Worm (Caenorhabditis elegans) whole organism, midembryonic: ENCODE data around the gene clr-1.
A peak's percentile ranks its signal among the peaks of the same experiment; 100 is the strongest.

ENCODE experiments used
- T22C8.4 ChIP-seq: fragments of 200-800 bp; sonication (Bioruptor generic); IDR thresholded peaks from 2 replicates; pipeline ENCODE4 v1.3.6; 2022; ENCODE audit warnings: missing genetic modification characterization, missing compliant biosample characterization
- cog-1 ChIP-seq: sonication (generic microtip); optimal IDR thresholded peaks from 2 replicates; lab custom pipeline; 2016; ENCODE audit warnings: missing genetic modification characterization, missing compliant biosample characterization
- flt-1 ChIP-seq: fragments of 200-800 bp; sonication (Bioruptor generic); IDR thresholded peaks from 2 replicates; pipeline ENCODE4 v1.3.6; 2022; ENCODE audit warnings: missing genetic modification characterization, missing compliant biosample characterization
- klf-2 ChIP-seq: fragments of 200-800 bp; sonication (Bioruptor generic); conservative IDR thresholded peaks from 2 replicates; pipeline ENCODE4 v1.3.6; 2022; ENCODE audit warnings: missing genetic modification reagents, missing genetic modification characterization, missing compliant biosample characterization
- med-1 ChIP-seq: sonication (generic microtip); optimal IDR thresholded peaks from 2 replicates; lab custom pipeline; 2017; ENCODE audit warnings: missing genetic modification characterization, mild to moderate bottlenecking, missing compliant biosample characterization, antibody characterized with exemption, missing genetic modification reagents; ENCODE audit not compliant: insufficient read depth
- ref-1 ChIP-seq: fragments of 200-800 bp; sonication (Bioruptor generic); conservative IDR thresholded peaks from 2 replicates; pipeline ENCODE4 v1.3.6; 2022; ENCODE audit warnings: missing genetic modification reagents, missing genetic modification characterization, missing compliant biosample characterization
- tab-1 ChIP-seq: fragments of 200-800 bp; sonication (Bioruptor generic); IDR thresholded peaks from 2 replicates; pipeline ENCODE4 v1.3.6; 2022; ENCODE audit warnings: missing genetic modification characterization, missing compliant biosample characterization
- ztf-23 ChIP-seq: fragments of 200-800 bp; sonication (Bioruptor generic); IDR thresholded peaks from 2 replicates; pipeline ENCODE4 v1.3.6; 2022; ENCODE audit warnings: missing genetic modification reagents, missing genetic modification characterization, missing compliant biosample characterization
- ztf-29 ChIP-seq: fragments of 200-800 bp; sonication (Bioruptor generic); IDR thresholded peaks from 2 replicates; pipeline ENCODE4 v1.3.6; 2022; ENCODE audit warnings: missing genetic modification reagents, missing genetic modification characterization, missing compliant biosample characterization

clr-1 gene

DNA sequence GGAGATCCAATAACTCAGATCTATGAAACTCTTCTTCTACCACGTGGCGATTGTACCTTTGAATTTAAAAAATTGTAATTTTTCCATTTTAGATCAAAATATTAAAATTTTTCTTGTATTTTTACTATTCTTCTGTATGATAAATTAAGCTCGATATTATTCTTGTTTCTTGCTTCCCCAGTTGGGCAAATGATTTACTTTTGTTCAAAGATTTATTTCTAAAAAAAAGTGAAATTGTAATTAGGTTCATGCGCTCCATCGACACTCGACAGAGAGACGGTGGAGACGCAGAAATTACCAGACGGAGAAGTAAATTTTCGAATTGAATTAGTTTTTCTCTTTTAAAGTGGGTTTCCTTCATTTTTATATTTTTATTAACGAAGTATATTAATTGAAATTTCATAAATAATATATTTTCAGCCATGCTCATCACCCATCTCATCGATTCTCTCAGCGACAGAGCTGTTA lies 39.7 kb downstream of the clr-1 start, which contains the start of gene npp-24:
TSS of gene npp-24 (plus strand) at position 51 of the 468 bp plus-strand sequence.
- no peak for TF ChIP-seq ztf-29 (GFP tag; lab: Robert Waterston, UW)
- no peak for TF ChIP-seq cog-1 (tag; lab: Kevin White, UChicago)
- TF ChIP-seq klf-2, result no peak
- TF ChIP-seq med-1 (GFP tag; lab: Kevin White, UChicago), result no peak
- no peak for TF ChIP-seq T22C8.4
- TF ChIP-seq flt-1 (GFP tag; lab: Robert Waterston, UW), result no peak
- no peak for TF ChIP-seq tab-1 (GFP tag; lab: Robert Waterston, UW)
- no peak for TF ChIP-seq ref-1
- TF ChIP-seq ztf-23, result no peak

- TF ChIP-seq cog-1 (tag; lab: Kevin White, UChicago), result peak; percentile 44
- TF ChIP-seq med-1 (GFP tag; lab: Kevin White, UChicago), result no peak
- TF ChIP-seq tab-1 (GFP tag; lab: Robert Waterston, UW), result no peak
- no peak for TF ChIP-seq ztf-23
- TF ChIP-seq flt-1 (GFP tag; lab: Robert Waterston, UW), result no peak
- TF ChIP-seq T22C8.4, result no peak
Measured at ce11 chrII:5511417-5512353, 45.5 kb downstream of the clr-1 start.

ce11 chrII:5512473-5513097 lies 46.4 kb downstream of the clr-1 start:
- TF ChIP-seq T22C8.4 (no peak), ztf-23 (no peak), med-1 (GFP tag; lab: Kevin White, UChicago) (no peak), klf-2 (no peak), ztf-29 (GFP tag; lab: Robert Waterston, UW) (no peak), flt-1 (GFP tag; lab: Robert Waterston, UW) (no peak), cog-1 (tag; lab: Kevin White, UChicago) (no peak), ref-1 (no peak), tab-1 (GFP tag; lab: Robert Waterston, UW) (no peak)

- TF ChIP-seq ref-1 (no peak), tab-1 (GFP tag; lab: Robert Waterston, UW) (no peak), klf-2 (no peak), ztf-29 (GFP tag; lab: Robert Waterston, UW) (no peak)
Measured at ce11 chrII:5514846-5515245, 48.7 kb downstream of the clr-1 start, which contains the start of gene sahd-1. sahd-1 (minus strand) TSS chrII:5514945.

ce11 chrII:5515542-5515941 lies 49.4 kb downstream of the clr-1 start, which contains the start of gene ZK177.3:
ZK177.3 (plus strand) TSS chrII:5515842.
- TF ChIP-seq tab-1 (GFP tag; lab: Robert Waterston, UW) (no peak), T22C8.4 (no peak), cog-1 (tag; lab: Kevin White, UChicago) (no peak), flt-1 (GFP tag; lab: Robert Waterston, UW) (no peak), med-1 (GFP tag; lab: Kevin White, UChicago) (no peak), klf-2 (no peak)

DNA sequence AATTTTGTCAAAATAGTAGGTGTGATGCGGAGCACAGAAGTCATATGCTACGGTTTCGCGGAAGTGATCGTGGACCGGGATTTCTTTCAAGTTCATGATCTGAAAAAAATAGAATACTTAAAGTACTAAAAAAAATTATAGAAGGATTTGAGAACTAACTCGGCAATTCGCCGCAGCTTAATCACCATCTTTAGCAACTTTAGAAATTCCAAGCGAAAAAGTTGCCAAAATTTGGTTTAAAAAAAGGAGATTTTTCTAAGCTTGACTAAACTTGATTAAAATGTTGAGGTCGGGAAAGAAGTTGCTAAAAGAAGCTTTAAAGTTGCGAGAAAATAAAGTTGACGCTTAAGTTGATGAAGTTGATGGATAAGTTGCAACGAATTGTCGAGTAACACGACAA lies 51.5 kb downstream of the clr-1 start, which contains the start of gene ZK177.9:
TSS of gene ZK177.9 (minus strand) at position 101 of the 400 bp plus-strand sequence.
- TF ChIP-seq tab-1 (GFP tag; lab: Robert Waterston, UW) (no peak), ztf-29 (GFP tag; lab: Robert Waterston, UW) (no peak), cog-1 (tag; lab: Kevin White, UChicago) (no peak), flt-1 (GFP tag; lab: Robert Waterston, UW) (no peak), ztf-23 (no peak), med-1 (GFP tag; lab: Kevin White, UChicago) (no peak), T22C8.4 (no peak), klf-2 (no peak), ref-1 (no peak)

- no peak for TF ChIP-seq cog-1 (tag; lab: Kevin White, UChicago)
- TF ChIP-seq ref-1, result no peak
- no peak for TF ChIP-seq tab-1 (GFP tag; lab: Robert Waterston, UW)
- no peak for TF ChIP-seq med-1 (GFP tag; lab: Kevin White, UChicago)
- no peak for TF ChIP-seq ztf-29 (GFP tag; lab: Robert Waterston, UW)
- no peak for TF ChIP-seq T22C8.4
- TF ChIP-seq ztf-23, result no peak
- TF ChIP-seq klf-2, result no peak
Measured at ce11 chrII:5518055-5518454, 51.9 kb downstream of the clr-1 start.

- TF ChIP-seq cog-1 (tag; lab: Kevin White, UChicago) (no peak), ztf-29 (GFP tag; lab: Robert Waterston, UW) (no peak), med-1 (GFP tag; lab: Kevin White, UChicago) (no peak), ref-1 (no peak), ztf-23 (no peak), klf-2 (no peak), tab-1 (GFP tag; lab: Robert Waterston, UW) (no peak), flt-1 (GFP tag; lab: Robert Waterston, UW) (no peak), T22C8.4 (no peak)
Measured at ce11 chrII:5518910-5519309, 52.8 kb downstream of the clr-1 start, which contains the start of gene ZK177.2. ZK177.2 (plus strand) TSS chrII:5519210.

DNA sequence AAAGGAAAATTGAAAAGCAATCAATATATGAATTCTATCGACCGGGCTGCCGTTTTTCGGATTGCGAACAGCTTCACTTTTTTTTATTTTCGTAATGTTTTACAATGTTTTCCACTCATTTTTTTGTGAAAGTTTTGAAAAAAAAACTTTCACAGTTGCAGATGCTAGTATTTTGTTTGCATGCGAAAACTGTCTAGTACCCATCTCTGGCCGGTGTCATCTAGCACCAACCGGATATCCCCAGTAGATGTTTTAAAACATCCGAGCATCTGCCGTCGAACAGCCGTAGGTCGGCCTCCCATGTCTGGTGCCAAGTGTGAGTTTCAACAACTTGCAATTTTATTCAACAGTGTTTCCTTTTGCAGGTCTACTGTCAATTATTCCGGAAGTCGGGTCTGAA lies 55.3 kb downstream of the clr-1 start, which contains the start of gene ZK177.12:
TSS of gene ZK177.12 (plus strand) at position 301 of the 400 bp plus-strand sequence.
- TF ChIP-seq flt-1 (GFP tag; lab: Robert Waterston, UW) (no peak), ztf-23 (no peak), klf-2 (no peak), ztf-29 (GFP tag; lab: Robert Waterston, UW) (no peak), med-1 (GFP tag; lab: Kevin White, UChicago) (no peak), ref-1 (no peak), tab-1 (GFP tag; lab: Robert Waterston, UW) (no peak), T22C8.4 (no peak), cog-1 (tag; lab: Kevin White, UChicago) (no peak)
